Worm (Caenorhabditis elegans) whole organism, early embryonic: ENCODE measurements around the gene clec-215.

ENCODE experiments used
- B0310.2 ChIP-seq: sonication (generic microtip); optimal IDR thresholded peaks from 2 replicates; lab custom pipeline; 2016; ENCODE audit warnings: mild to moderate bottlenecking, missing genetic modification characterization, missing compliant biosample characterization
- F13C5.2 ChIP-seq: sonication (generic microtip); optimal IDR thresholded peaks from 2 replicates; lab custom pipeline; 2017; ENCODE audit warnings: mild to moderate bottlenecking, missing genetic modification characterization, inconsistent platforms, missing compliant biosample characterization
- aly-1 ChIP-seq: sonication (generic microtip); optimal IDR thresholded peaks from 2 replicates; lab custom pipeline; 2016; ENCODE audit warnings: missing genetic modification characterization, missing compliant biosample characterization
- ama-1 ChIP-seq: fragments of 150-350 bp; optimal IDR thresholded peaks from 2 replicates; lab custom pipeline; 2014
- ceh-13 ChIP-seq: fragments of 200-800 bp; sonication (Bioruptor generic); optimal IDR thresholded peaks from 2 replicates; lab custom pipeline; 2018; ENCODE audit warnings: mild to moderate bottlenecking, missing genetic modification characterization, missing compliant biosample characterization
- ceh-36 ChIP-seq: sonication (generic microtip); optimal IDR thresholded peaks from 2 replicates; lab custom pipeline; 2016; ENCODE audit warnings: missing genetic modification characterization, inconsistent platforms, missing compliant biosample characterization
- ets-7 ChIP-seq: sonication (generic microtip); optimal IDR thresholded peaks from 2 replicates; lab custom pipeline; 2016; ENCODE audit warnings: missing genotype, missing genetic modification characterization, missing compliant biosample characterization
- flt-1 ChIP-seq: fragments of 200-800 bp; sonication (Bioruptor generic); IDR thresholded peaks from 2 replicates; pipeline ENCODE4 v1.3.6; 2022; ENCODE audit warnings: missing genetic modification characterization, missing compliant biosample characterization
- hmbx-1 ChIP-seq: sonication (generic microtip); optimal IDR thresholded peaks from 2 replicates; lab custom pipeline; 2016; ENCODE audit warnings: mild to moderate bottlenecking, missing genetic modification characterization, missing compliant biosample characterization
- hmg-4 ChIP-seq: fragments of 200-800 bp; sonication (Bioruptor generic); optimal IDR thresholded peaks from 2 replicates; lab custom pipeline; 2018; ENCODE audit warnings: mild to moderate bottlenecking, missing genetic modification characterization, missing compliant biosample characterization
- hnd-1 ChIP-seq: sonication (generic microtip); optimal IDR thresholded peaks from 2 replicates; lab custom pipeline; 2016; ENCODE audit warnings: missing genetic modification characterization, missing compliant biosample characterization
- pes-1 ChIP-seq: fragments of 200-800 bp; sonication (Bioruptor generic); IDR thresholded peaks from 2 replicates; pipeline ENCODE4 v1.3.6; 2022; ENCODE audit warnings: missing genetic modification reagents, missing genetic modification characterization, missing compliant biosample characterization
- scrt-1 ChIP-seq: fragments of 200-800 bp; sonication (Bioruptor generic); IDR thresholded peaks from 2 replicates; pipeline ENCODE4 v1.3.6; 2022; ENCODE audit warnings: missing genetic modification characterization, missing compliant biosample characterization
- sea-1 ChIP-seq: fragments of 200-800 bp; sonication (Bioruptor generic); conservative IDR thresholded peaks from 2 replicates; pipeline ENCODE4 v1.3.6; 2022; ENCODE audit warnings: missing genetic modification characterization, missing compliant biosample characterization
- tbx-11 ChIP-seq: fragments of 200-800 bp; sonication (Bioruptor generic); IDR thresholded peaks from 2 replicates; pipeline ENCODE4 v1.3.6; 2022; ENCODE audit warnings: missing genetic modification characterization, missing compliant biosample characterization
- tbx-37 ChIP-seq: fragments of 200-800 bp; sonication (Bioruptor generic); conservative IDR thresholded peaks from 2 replicates; pipeline ENCODE4 v1.3.6; 2022; ENCODE audit warnings: missing genetic modification reagents, missing genetic modification characterization, missing compliant biosample characterization
- tra-4 ChIP-seq: sonication (generic microtip); optimal IDR thresholded peaks from 2 replicates; lab custom pipeline; 2017; ENCODE audit warnings: missing genetic modification characterization, missing compliant biosample characterization

The clec-215 gene

DNA sequence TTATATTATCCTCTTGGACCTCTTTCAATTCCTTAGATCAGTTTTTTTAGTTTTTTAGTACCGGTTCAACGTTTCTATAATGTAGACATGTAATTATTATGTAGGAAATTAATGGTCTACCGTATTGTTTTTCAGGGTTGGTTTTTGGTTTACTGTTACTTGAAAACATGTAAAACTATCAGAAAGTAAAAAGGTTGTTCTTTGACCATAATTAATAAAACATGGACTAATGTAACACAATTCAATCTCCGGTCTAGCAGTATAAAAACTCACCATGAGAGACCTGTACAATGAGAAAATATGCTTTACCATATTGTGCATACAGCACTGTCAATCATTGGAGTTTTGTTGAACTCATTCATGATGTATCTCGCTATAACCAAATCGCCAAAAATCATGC is 23.3 kb downstream of the clec-215 start, which contains the start of gene srd-29:
Gene srd-29 (plus strand): TSS at position 301 of the 400 bp plus-strand sequence.
- TF ChIP-seq hnd-1, result no peak
- no peak for TF ChIP-seq tbx-37 (GFP tag; lab: Robert Waterston, UW)
- TF ChIP-seq F13C5.2 (tag; lab: Kevin White, UChicago), result no peak
- no peak for TF ChIP-seq hmg-4 (GFP tag; lab: Kevin White, UChicago)
- TF ChIP-seq flt-1 (GFP tag; lab: Robert Waterston, UW), result no peak
- TF ChIP-seq pes-1, result no peak
- TF ChIP-seq hmbx-1 (tag; lab: Kevin White, UChicago), result no peak
- TF ChIP-seq aly-1 (tag; lab: Kevin White, UChicago), result no peak
- TF ChIP-seq ceh-13 (GFP tag; lab: Kevin White, UChicago), result no peak
- no peak for TF ChIP-seq tra-4 (tag; lab: Kevin White, UChicago)
- TF ChIP-seq tbx-11 (GFP tag; lab: Robert Waterston, UW), result no peak
- TF ChIP-seq ceh-36 (tag; lab: Kevin White, UChicago), result no peak
- no peak for TF ChIP-seq ama-1 (lab: Kevin White, UChicago)
- no peak for TF ChIP-seq scrt-1 (GFP tag; lab: Robert Waterston, UW)
- TF ChIP-seq ets-7 (tag; lab: Kevin White, UChicago), result no peak
- TF ChIP-seq sea-1, result no peak
- TF ChIP-seq B0310.2, result no peak

DNA sequence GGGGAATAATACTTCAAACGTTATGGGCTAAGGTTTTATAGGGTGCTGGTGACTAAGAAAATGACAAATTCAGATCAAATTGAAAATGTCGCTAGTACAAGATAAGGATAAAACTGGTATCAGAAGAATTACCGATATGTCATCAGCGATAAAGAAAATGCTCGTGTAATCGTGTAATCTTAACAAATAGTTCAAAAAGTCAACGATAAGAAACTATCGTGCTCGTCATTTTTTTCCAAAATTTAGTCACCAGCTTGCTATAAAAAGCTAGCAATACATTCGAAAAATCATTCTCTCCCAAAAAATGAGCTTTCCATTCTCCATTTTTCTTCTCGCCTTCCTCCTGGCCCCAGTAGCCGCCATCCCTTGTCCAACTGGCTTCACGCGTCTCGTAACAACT is 25.7 kb downstream of the clec-215 start, which contains the start of gene clec-45:
Gene clec-45 (plus strand): TSS at position 301 of the 400 bp plus-strand sequence.
- TF ChIP-seq ets-7 (tag; lab: Kevin White, UChicago) (no peak), aly-1 (tag; lab: Kevin White, UChicago) (no peak), sea-1 (no peak), scrt-1 (GFP tag; lab: Robert Waterston, UW) (no peak), ceh-36 (tag; lab: Kevin White, UChicago) (no peak), F13C5.2 (tag; lab: Kevin White, UChicago) (no peak)

DNA sequence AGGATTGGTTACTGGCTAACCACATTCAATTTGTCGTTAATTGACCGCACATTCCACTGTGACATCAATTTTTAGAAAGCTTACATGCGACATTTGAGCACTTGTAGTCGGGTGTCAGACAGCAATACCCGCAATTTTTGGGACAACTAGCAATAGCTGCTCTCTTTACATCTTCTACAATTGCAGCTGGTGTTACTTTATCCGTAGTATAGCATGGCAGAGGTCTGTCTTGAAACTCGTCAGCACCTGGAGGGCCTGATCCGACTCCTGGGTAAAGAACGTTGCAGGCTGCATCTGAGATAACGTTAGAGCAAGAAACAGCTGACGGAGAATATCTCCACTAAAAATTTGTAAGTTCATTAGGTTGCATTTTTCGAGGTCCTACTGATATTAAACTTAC is 27.2 kb downstream of the clec-215 start:
- no peak for TF ChIP-seq B0310.2
- TF ChIP-seq aly-1 (tag; lab: Kevin White, UChicago), result no peak
- no peak for TF ChIP-seq ceh-13 (GFP tag; lab: Kevin White, UChicago)
- TF ChIP-seq ama-1 (lab: Kevin White, UChicago), result no peak
- TF ChIP-seq flt-1 (GFP tag; lab: Robert Waterston, UW), result no peak
- TF ChIP-seq ceh-36 (tag; lab: Kevin White, UChicago), result no peak
- no peak for TF ChIP-seq tbx-37 (GFP tag; lab: Robert Waterston, UW)
- TF ChIP-seq hmg-4 (GFP tag; lab: Kevin White, UChicago), result no peak
- TF ChIP-seq hmbx-1 (tag; lab: Kevin White, UChicago), result no peak
- TF ChIP-seq sea-1, result no peak
- TF ChIP-seq tbx-11 (GFP tag; lab: Robert Waterston, UW), result no peak
- TF ChIP-seq hnd-1, result no peak
- no peak for TF ChIP-seq tra-4 (tag; lab: Kevin White, UChicago)

DNA sequence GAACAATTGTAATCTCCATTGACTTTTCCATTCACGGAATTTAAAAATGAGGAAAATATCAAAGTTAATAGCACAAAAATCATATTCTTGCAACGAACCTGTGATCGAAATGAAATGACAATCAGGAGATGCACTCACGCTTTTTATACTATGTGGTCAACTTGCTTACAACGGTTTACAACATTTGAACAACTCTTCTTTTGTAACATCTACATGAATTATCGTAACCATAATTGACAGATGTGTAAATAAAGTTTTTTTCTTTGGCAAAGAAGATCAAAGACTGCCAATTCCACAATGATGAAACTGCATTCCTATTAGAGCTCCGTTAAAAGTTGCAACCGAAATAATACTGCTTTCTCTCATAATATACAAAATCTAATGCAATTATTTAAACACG is 27.6 kb downstream of the clec-215 start, which contains the start of gene F07C4.10:
Gene F07C4.10 (minus strand): TSS at position 101 of the 400 bp plus-strand sequence.
- TF ChIP-seq ets-7 (tag; lab: Kevin White, UChicago), result no peak
- TF ChIP-seq ceh-36 (tag; lab: Kevin White, UChicago), result no peak
- no peak for TF ChIP-seq hmg-4 (GFP tag; lab: Kevin White, UChicago)
- TF ChIP-seq sea-1, result no peak
- no peak for TF ChIP-seq aly-1 (tag; lab: Kevin White, UChicago)
- TF ChIP-seq ceh-13 (GFP tag; lab: Kevin White, UChicago), result no peak
- TF ChIP-seq tbx-37 (GFP tag; lab: Robert Waterston, UW), result no peak
- TF ChIP-seq F13C5.2 (tag; lab: Kevin White, UChicago), result no peak
- TF ChIP-seq tbx-11 (GFP tag; lab: Robert Waterston, UW), result no peak
- TF ChIP-seq pes-1, result no peak
- TF ChIP-seq tra-4 (tag; lab: Kevin White, UChicago), result no peak
- no peak for TF ChIP-seq hmbx-1 (tag; lab: Kevin White, UChicago)
- no peak for TF ChIP-seq hnd-1

DNA sequence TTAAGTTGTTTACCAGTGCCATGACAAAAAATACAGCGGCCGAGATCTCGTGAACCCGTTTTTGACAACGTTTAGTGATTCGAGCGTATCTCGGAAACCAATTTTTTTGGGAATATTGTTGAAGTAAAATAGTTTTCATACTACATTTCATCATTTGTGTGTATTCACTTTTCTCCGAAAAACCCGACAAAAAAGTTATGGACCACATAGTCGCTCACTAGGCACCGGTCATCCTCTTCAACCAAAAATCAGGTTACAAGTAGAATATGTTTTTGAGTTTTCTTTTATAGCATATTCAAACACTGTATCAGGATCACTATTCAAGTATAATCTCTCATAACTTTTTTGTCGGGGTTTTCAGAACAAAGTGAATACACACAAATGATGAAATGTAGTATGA is 29.6 kb downstream of the clec-215 start:
- no peak for TF ChIP-seq B0310.2
- TF ChIP-seq scrt-1 (GFP tag; lab: Robert Waterston, UW), result no peak
- no peak for TF ChIP-seq F13C5.2 (tag; lab: Kevin White, UChicago)
- no peak for TF ChIP-seq tra-4 (tag; lab: Kevin White, UChicago)
- TF ChIP-seq tbx-37 (GFP tag; lab: Robert Waterston, UW), result no peak
- TF ChIP-seq hmbx-1 (tag; lab: Kevin White, UChicago), result no peak
- no peak for TF ChIP-seq tbx-11 (GFP tag; lab: Robert Waterston, UW)
- no peak for TF ChIP-seq ets-7 (tag; lab: Kevin White, UChicago)
- no peak for TF ChIP-seq hnd-1

DNA sequence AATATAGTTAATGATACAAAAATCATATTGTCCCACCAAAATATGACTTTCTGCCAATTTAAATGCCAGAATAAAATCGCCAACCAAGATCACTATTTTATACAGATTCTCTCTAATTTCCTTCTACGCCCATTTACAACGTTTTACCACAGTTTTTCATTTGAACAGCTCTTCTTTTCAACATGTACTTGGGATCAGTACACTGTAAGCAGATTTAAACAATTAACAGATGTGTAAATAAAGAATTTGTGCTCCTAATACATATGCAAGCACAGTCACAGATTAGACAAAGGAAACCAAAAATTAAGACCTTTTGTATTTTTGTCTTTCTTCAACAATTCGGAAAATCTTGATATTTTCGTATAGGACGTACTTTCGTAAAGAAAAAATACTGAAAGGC is 31.3 kb downstream of the clec-215 start, which contains the start of gene F07C4.11:
Gene F07C4.11 (minus strand): TSS at position 101 of the 400 bp plus-strand sequence.
- TF ChIP-seq hmbx-1 (tag; lab: Kevin White, UChicago) (no peak), sea-1 (no peak), tbx-37 (GFP tag; lab: Robert Waterston, UW) (no peak), aly-1 (tag; lab: Kevin White, UChicago) (no peak), ets-7 (tag; lab: Kevin White, UChicago) (no peak), F13C5.2 (tag; lab: Kevin White, UChicago) (no peak), scrt-1 (GFP tag; lab: Robert Waterston, UW) (no peak), ama-1 (lab: Kevin White, UChicago) (no peak), B0310.2 (no peak), ceh-36 (tag; lab: Kevin White, UChicago) (no peak), ceh-13 (GFP tag; lab: Kevin White, UChicago) (no peak), tbx-11 (GFP tag; lab: Robert Waterston, UW) (no peak), hmg-4 (GFP tag; lab: Kevin White, UChicago) (no peak), flt-1 (GFP tag; lab: Robert Waterston, UW) (no peak), tra-4 (tag; lab: Kevin White, UChicago) (no peak), hnd-1 (no peak), pes-1 (no peak)

DNA sequence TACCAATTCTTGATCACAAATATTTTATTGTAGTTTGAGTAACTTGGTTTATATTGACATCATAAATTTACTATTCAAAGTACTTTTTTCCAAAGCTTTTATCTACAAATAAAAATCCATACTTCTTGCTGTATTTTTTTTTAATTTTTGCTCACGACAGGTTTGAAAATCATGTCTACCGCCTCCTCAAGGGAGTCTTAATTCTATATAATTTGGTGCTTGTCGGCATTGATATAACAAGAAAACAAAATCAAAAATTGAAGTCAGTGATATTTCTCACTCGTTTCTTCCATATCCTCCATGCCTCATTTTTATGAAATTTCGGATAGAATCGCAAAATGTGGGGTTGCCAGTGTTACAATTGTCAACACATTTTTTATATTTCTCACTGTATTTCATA is 33.3 kb downstream of the clec-215 start, which contains the start of gene str-47:
Gene str-47 (plus strand): TSS at position 301 of the 400 bp plus-strand sequence.
- TF ChIP-seq hmbx-1 (tag; lab: Kevin White, UChicago) (no peak), pes-1 (no peak), ceh-36 (tag; lab: Kevin White, UChicago) (no peak), ama-1 (lab: Kevin White, UChicago) (no peak), sea-1 (no peak), scrt-1 (GFP tag; lab: Robert Waterston, UW) (no peak), aly-1 (tag; lab: Kevin White, UChicago) (no peak), hnd-1 (no peak), tbx-11 (GFP tag; lab: Robert Waterston, UW) (no peak), tbx-37 (GFP tag; lab: Robert Waterston, UW) (no peak), flt-1 (GFP tag; lab: Robert Waterston, UW) (no peak), B0310.2 (no peak), hmg-4 (GFP tag; lab: Kevin White, UChicago) (no peak), F13C5.2 (tag; lab: Kevin White, UChicago) (no peak), ets-7 (tag; lab: Kevin White, UChicago) (no peak), tra-4 (tag; lab: Kevin White, UChicago) (no peak), ceh-13 (GFP tag; lab: Kevin White, UChicago) (no peak)
